Worm (Caenorhabditis elegans) whole organism, midembryonic: ENCODE results near the gene snf-6.

Experiments
- T22C8.4 ChIP-seq: fragments of 200-800 bp; sonication (Bioruptor generic); IDR thresholded peaks from 2 replicates; pipeline ENCODE4 v1.3.6; 2022; ENCODE audit warnings: missing genetic modification characterization, missing compliant biosample characterization
- cog-1 ChIP-seq: sonication (generic microtip); optimal IDR thresholded peaks from 2 replicates; lab custom pipeline; 2016; ENCODE audit warnings: missing genetic modification characterization, missing compliant biosample characterization
- flt-1 ChIP-seq: fragments of 200-800 bp; sonication (Bioruptor generic); IDR thresholded peaks from 2 replicates; pipeline ENCODE4 v1.3.6; 2022; ENCODE audit warnings: missing genetic modification characterization, missing compliant biosample characterization
- klf-2 ChIP-seq: fragments of 200-800 bp; sonication (Bioruptor generic); conservative IDR thresholded peaks from 2 replicates; pipeline ENCODE4 v1.3.6; 2022; ENCODE audit warnings: missing genetic modification reagents, missing genetic modification characterization, missing compliant biosample characterization
- med-1 ChIP-seq: sonication (generic microtip); optimal IDR thresholded peaks from 2 replicates; lab custom pipeline; 2017; ENCODE audit warnings: missing genetic modification characterization, mild to moderate bottlenecking, missing compliant biosample characterization, antibody characterized with exemption, missing genetic modification reagents; ENCODE audit not compliant: insufficient read depth
- ref-1 ChIP-seq: fragments of 200-800 bp; sonication (Bioruptor generic); conservative IDR thresholded peaks from 2 replicates; pipeline ENCODE4 v1.3.6; 2022; ENCODE audit warnings: missing genetic modification reagents, missing genetic modification characterization, missing compliant biosample characterization
- tab-1 ChIP-seq: fragments of 200-800 bp; sonication (Bioruptor generic); IDR thresholded peaks from 2 replicates; pipeline ENCODE4 v1.3.6; 2022; ENCODE audit warnings: missing genetic modification characterization, missing compliant biosample characterization
- ztf-23 ChIP-seq: fragments of 200-800 bp; sonication (Bioruptor generic); IDR thresholded peaks from 2 replicates; pipeline ENCODE4 v1.3.6; 2022; ENCODE audit warnings: missing genetic modification reagents, missing genetic modification characterization, missing compliant biosample characterization
- ztf-29 ChIP-seq: fragments of 200-800 bp; sonication (Bioruptor generic); IDR thresholded peaks from 2 replicates; pipeline ENCODE4 v1.3.6; 2022; ENCODE audit warnings: missing genetic modification reagents, missing genetic modification characterization, missing compliant biosample characterization

snf-6 gene

DNA sequence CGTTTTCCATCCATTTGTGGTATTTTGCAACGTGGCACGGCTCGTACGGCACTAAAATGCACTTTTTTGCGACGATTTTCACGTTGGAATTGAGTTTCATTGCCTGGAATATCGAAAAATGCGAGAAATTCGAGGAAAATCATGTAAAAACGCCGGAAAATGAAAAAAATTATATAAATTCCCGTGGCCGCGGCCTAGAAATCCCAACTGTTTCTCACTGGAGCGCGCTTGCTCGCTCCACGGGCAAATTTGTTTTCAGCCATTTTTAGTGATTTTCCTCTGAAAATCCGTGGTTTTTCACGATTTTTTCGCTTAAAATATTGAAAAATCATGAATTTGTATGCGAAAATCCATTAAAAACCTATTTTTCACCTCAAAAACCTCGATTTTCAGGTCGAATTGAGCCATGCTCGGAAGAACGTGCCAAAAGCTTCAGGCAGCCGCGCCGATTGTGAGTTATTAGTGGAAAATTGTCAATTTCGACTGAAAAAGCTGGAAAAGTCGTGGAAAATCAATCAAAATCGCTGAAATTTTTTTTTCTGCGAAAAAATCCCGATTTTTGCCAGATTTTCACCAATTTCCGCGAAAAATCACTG lies 7.6 kb upstream of the snf-6 start, which contains the start of the genes Y67D2.5 and cisd-3.2:
TSS of gene Y67D2.5 (minus strand) at position 145 of the 596 bp plus-strand sequence.
TSS of gene cisd-3.2 (plus strand) at position 394 of the 596 bp plus-strand sequence.
- TF ChIP-seq ztf-29 (GFP tag; lab: Robert Waterston, UW) = no peak
- TF ChIP-seq T22C8.4 (GFP tag; lab: Robert Waterston, UW) = no peak
- no peak for TF ChIP-seq klf-2
- TF ChIP-seq flt-1 (GFP tag; lab: Robert Waterston, UW) = no peak
- TF ChIP-seq tab-1 (GFP tag; lab: Robert Waterston, UW) = no peak
- TF ChIP-seq ztf-23 = no peak
- no peak for TF ChIP-seq med-1 (GFP tag; lab: Kevin White, UChicago)
- TF ChIP-seq cog-1 = no peak

DNA sequence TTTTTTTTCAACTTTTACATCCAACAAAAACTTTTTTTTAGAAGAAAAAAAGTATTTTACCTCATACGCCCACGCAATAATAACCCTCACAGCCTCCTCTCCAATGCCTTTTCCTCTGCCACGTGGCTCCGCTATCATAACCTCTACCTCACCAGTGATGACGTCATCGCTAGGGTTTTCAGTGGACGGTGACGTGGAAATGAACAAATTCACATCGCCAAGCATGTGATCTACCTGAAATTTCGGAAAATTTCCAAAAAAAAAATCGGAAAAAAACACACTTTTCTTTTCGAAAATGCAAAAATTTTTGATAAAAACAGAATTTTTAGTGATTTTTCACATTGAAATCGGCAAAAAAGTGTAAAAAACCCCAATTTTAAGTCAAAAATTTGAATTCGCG lies 6.7 kb upstream of the snf-6 start:
- TF ChIP-seq flt-1 (GFP tag; lab: Robert Waterston, UW) = no peak
- TF ChIP-seq cog-1 = no peak
- no peak for TF ChIP-seq ztf-29 (GFP tag; lab: Robert Waterston, UW)
- TF ChIP-seq ref-1 (GFP tag; lab: Robert Waterston, UW) = no peak
- no peak for TF ChIP-seq ztf-23
- no peak for TF ChIP-seq T22C8.4 (GFP tag; lab: Robert Waterston, UW)
- no peak for TF ChIP-seq med-1 (GFP tag; lab: Kevin White, UChicago)
- no peak for TF ChIP-seq tab-1 (GFP tag; lab: Robert Waterston, UW)
- TF ChIP-seq klf-2 = no peak

DNA sequence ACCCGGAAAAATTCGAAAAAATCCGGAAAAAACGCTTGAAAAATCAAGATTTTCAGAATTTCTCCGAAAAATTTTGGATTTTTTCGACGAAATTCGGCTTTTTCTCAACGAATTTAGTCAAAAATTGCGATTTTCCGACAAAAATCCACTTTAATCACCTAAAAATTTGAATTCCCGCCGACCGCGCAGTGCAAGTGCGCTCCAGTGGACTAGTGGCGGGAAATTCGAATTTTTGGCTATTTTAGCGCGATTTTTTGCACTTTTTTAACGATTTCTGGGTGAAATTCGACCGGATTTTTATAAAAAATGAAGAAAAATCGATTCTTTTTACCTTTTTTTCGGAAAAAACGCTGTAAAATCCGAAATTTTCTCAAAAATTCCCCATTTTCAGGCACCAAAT lies 1.8 kb upstream of the snf-6 start:
- TF ChIP-seq T22C8.4 (GFP tag; lab: Robert Waterston, UW) (no peak), flt-1 (GFP tag; lab: Robert Waterston, UW) (no peak), ztf-29 (GFP tag; lab: Robert Waterston, UW) (no peak), ztf-23 (no peak), tab-1 (GFP tag; lab: Robert Waterston, UW) (no peak), cog-1 (no peak), klf-2 (no peak), med-1 (GFP tag; lab: Kevin White, UChicago) (no peak)

DNA sequence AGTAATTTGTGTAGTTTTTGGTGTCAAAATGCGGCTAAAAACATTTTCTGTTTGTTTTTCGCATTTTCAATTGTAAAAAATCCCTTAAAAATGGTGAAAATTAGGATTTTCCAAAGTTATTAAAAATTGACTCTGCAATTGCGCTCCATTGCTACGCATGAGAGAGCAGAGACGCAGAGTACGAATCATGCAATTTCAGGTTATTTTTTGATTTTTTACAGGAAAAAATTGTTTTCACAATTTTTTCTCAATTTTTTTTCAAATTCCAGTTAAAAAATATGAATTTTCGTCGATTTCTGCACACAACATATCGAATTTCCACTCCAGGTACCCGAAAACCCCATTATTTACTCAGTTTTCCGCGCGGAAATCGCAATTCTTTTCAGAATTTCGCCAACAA lies 988 bp upstream of the snf-6 start, which contains the start of gene mtg-1:
TSS of gene mtg-1 (plus strand) at position 160 of the 400 bp plus-strand sequence.
- TF ChIP-seq ref-1 (GFP tag; lab: Robert Waterston, UW) (no peak), flt-1 (GFP tag; lab: Robert Waterston, UW) (0 out of 2 replicates have a peak, but pooled peaks have one; percentile 30), T22C8.4 (GFP tag; lab: Robert Waterston, UW) (no peak), tab-1 (GFP tag; lab: Robert Waterston, UW) (no peak), ztf-29 (GFP tag; lab: Robert Waterston, UW) (no peak)

DNA sequence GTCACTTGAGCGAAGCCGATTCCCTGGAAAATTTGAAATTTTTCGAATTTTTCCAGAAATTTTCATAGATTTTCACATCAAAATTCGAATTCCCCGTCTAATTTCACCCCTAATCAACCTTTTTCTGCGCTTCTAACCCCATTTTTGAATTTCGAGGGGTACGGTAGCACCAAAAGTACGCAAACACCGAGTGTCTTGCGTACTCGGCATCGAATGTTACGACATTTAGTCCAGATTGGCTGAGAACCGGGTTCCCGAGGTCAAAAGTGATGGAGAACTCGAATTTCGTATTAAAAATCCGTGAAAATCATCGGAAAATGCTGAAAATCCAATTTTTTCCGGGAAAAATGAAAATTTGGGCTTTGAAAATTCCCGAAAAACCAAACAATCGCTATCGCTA lies 4.2 kb downstream of the snf-6 start:
- no peak for TF ChIP-seq T22C8.4 (GFP tag; lab: Robert Waterston, UW)
- TF ChIP-seq med-1 (GFP tag; lab: Kevin White, UChicago) = no peak
- TF ChIP-seq flt-1 (GFP tag; lab: Robert Waterston, UW) = no peak
- no peak for TF ChIP-seq cog-1
- no peak for TF ChIP-seq tab-1 (GFP tag; lab: Robert Waterston, UW)
- TF ChIP-seq ref-1 (GFP tag; lab: Robert Waterston, UW) = no peak
- no peak for TF ChIP-seq ztf-23
- no peak for TF ChIP-seq ztf-29 (GFP tag; lab: Robert Waterston, UW)
- TF ChIP-seq klf-2 = no peak

DNA sequence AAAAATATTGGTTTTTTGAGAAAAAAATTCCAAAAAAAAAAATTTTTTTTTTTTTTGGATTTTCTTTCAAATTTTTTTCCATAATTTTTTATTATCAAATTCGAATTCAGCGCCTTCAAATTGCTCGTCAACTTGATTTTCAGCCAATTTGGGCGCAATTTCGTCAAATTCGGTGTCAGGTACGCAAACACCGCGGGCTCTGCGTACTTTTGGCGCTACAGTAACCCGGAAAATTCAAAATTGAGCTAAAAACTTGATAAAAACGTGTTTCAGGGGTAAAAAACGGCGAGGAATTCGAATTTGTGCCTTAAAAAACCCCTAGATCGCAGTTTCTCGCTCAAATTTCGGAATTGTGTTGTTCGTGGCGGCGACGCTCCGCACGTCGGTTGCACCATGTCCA lies 12.7 kb downstream of the snf-6 start:
- TF ChIP-seq med-1 (GFP tag; lab: Kevin White, UChicago) = no peak
- no peak for TF ChIP-seq tab-1 (GFP tag; lab: Robert Waterston, UW)
- no peak for TF ChIP-seq ztf-29 (GFP tag; lab: Robert Waterston, UW)
- TF ChIP-seq klf-2 = no peak
- no peak for TF ChIP-seq ref-1 (GFP tag; lab: Robert Waterston, UW)
- no peak for TF ChIP-seq T22C8.4 (GFP tag; lab: Robert Waterston, UW)
- no peak for TF ChIP-seq ztf-23
- TF ChIP-seq cog-1 = no peak
- no peak for TF ChIP-seq flt-1 (GFP tag; lab: Robert Waterston, UW)

DNA sequence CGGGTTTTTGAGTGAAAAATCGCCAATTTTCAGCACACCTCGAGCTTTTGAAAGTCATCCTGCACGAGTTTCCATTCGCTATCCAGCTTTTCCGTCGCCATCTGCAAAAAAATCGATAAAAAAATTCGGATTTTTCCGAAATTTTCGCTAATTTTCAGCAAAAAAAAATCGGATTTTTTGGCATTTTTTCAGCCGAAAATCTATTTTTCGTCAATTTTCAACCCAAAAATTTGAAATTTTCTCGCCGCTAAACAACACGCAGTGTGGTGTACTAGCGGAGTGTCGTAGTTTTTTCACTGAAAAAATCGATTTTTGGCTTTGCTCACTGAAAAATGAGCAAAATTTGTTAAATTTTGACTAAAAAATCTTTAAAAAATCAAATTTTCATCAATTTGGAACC lies 14.7 kb downstream of the snf-6 start, which contains the start of gene tmem-120:
TSS of gene tmem-120 (minus strand) at position 101 of the 400 bp plus-strand sequence.
- TF ChIP-seq ztf-23 = no peak
- no peak for TF ChIP-seq cog-1
- no peak for TF ChIP-seq flt-1 (GFP tag; lab: Robert Waterston, UW)
- no peak for TF ChIP-seq T22C8.4 (GFP tag; lab: Robert Waterston, UW)
- TF ChIP-seq tab-1 (GFP tag; lab: Robert Waterston, UW) = no peak
- no peak for TF ChIP-seq klf-2
- no peak for TF ChIP-seq ref-1 (GFP tag; lab: Robert Waterston, UW)
- TF ChIP-seq ztf-29 (GFP tag; lab: Robert Waterston, UW) = no peak
- no peak for TF ChIP-seq med-1 (GFP tag; lab: Kevin White, UChicago)

DNA sequence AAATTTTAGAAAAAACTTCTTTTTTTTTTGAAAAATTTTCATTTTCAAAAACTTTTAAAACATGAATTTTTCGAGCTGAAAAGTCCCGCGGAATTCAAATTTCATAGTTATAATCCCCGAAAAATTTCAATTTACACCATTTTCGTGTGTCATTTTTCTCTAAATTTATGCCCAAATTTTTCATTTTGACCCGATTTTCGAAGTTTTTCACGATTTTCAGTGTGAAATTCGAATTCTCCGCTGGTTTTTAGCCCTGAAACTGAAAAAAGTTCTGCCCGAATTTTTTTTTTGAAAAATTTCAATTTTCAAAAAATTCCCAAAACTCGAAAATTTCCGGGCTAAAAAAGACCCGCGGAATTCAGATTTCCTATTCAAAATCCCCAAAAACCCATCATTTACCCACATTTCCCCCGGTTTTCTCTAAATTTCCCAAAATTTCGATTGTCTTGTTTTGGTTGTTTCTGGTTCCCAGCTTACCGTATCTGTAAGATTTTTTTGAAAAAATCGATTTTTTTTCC lies 23.8 kb downstream of the snf-6 start:
- TF ChIP-seq cog-1 (no peak), ztf-23 (no peak), med-1 (GFP tag; lab: Kevin White, UChicago) (no peak), ref-1 (GFP tag; lab: Robert Waterston, UW) (no peak), klf-2 (no peak), flt-1 (GFP tag; lab: Robert Waterston, UW) (no peak)

DNA sequence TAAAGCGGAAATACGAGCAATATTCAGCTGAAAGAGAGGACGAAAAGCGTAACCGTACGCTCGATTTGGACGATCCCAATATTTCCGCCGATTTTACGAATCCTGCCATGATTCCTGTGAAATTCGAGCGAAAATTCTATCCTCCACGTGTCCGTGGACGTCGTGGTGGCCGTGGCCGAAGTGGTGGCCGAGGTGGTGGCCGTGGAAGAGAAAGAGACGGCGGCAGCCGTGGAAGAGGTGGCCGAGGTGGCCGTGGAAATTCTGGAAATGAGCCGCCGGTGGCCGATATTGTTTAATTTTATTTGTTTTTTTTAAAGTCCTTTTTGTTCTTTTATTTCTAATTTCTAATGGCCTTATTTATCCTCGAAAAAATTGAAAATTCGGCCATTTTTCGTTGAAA lies 24.4 kb downstream of the snf-6 start:
- TF ChIP-seq ztf-29 (GFP tag; lab: Robert Waterston, UW) (no peak), cog-1 (no peak), med-1 (GFP tag; lab: Kevin White, UChicago) (no peak), flt-1 (GFP tag; lab: Robert Waterston, UW) (no peak), T22C8.4 (GFP tag; lab: Robert Waterston, UW) (no peak), klf-2 (no peak), ztf-23 (no peak), ref-1 (GFP tag; lab: Robert Waterston, UW) (no peak), tab-1 (GFP tag; lab: Robert Waterston, UW) (no peak)
